Worm (Caenorhabditis elegans) whole organism, L3 larva: ENCODE data around the gene Y57G11C.20.

Experiments used
- aly-2 ChIP-seq: fragments of 150-350 bp; optimal IDR thresholded peaks from 2 replicates; lab custom pipeline; 2014; ENCODE audit warnings: missing biosample characterization, missing genetic modification characterization
- ama-1 ChIP-seq: fragments of 150-350 bp; optimal IDR thresholded peaks from 2 replicates; lab custom pipeline; 2018

DNA sequence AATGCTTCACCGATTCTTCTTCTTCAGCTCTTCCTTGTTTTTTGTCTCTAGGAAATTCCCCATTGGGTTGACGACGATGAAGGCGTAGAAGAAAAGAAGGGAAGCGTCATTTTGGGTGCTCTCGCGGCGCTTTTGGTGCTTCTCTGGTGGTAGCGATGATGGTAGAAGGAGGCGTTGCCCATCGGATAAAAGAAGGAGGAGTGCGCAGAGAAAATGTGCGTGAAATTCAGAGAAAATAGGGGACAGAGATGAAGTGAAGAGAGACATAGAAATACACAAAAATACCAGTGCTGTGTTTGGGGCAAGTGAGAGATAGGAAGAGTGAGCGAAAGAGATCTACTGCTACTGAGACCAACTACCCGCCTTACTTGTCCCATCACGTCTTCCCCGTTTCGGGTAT lies 36.3 kb upstream of the Y57G11C.20 start, which contains the start of gene oig-5:
- TF ChIP-seq ama-1 (lab: Kevin White, UChicago) (no peak), aly-2 (tag; lab: Kevin White, UChicago) (no peak)
